Worm (Caenorhabditis elegans) whole organism, L4 larva: ENCODE data around the gene F21D9.11.

Source experiments
- Y105C5A.15 ChIP-seq: fragments of 200-800 bp; sonication (Bioruptor generic); IDR thresholded peaks from 2 replicates; pipeline ENCODE4 v1.3.6; 2022; ENCODE audit warnings: missing genetic modification characterization, missing compliant biosample characterization
- ceh-32 ChIP-seq: sonication (generic microtip); optimal IDR thresholded peaks from 2 replicates; lab custom pipeline; 2016; ENCODE audit warnings: mild to moderate bottlenecking, missing genetic modification characterization, missing compliant biosample characterization; ENCODE audit not compliant: poor library complexity
- cey-2 ChIP-seq: sonication (generic microtip); optimal IDR thresholded peaks from 3 replicates; lab custom pipeline; 2017; ENCODE audit warnings: missing genetic modification characterization, mild to moderate bottlenecking, missing compliant biosample characterization, antibody characterized with exemption, borderline replicate concordance; ENCODE audit not compliant: insufficient read depth
- dmd-9 ChIP-seq: fragments of 200-800 bp; sonication (Bioruptor generic); IDR thresholded peaks from 2 replicates; pipeline ENCODE4 v1.3.6; 2022; ENCODE audit warnings: missing genetic modification reagents, missing genetic modification characterization, missing compliant biosample characterization
- nhr-10 ChIP-seq: fragments of 150-350 bp; optimal IDR thresholded peaks from 2 replicates; lab custom pipeline; 2014; ENCODE audit warnings: missing biosample characterization, missing genetic modification characterization
- nhr-41 ChIP-seq: fragments of 200-800 bp; sonication (Bioruptor generic); IDR thresholded peaks from 2 replicates; pipeline ENCODE4 v1.3.6; 2022; ENCODE audit warnings: missing genetic modification reagents, missing genetic modification characterization, missing compliant biosample characterization
- pqm-1 ChIP-seq: sonication (generic microtip); optimal IDR thresholded peaks from 2 replicates; lab custom pipeline; 2017; ENCODE audit warnings: missing biosample characterization, missing genetic modification characterization
- sdz-12 ChIP-seq: fragments of 200-800 bp; sonication (Bioruptor generic); optimal IDR thresholded peaks from 2 replicates; lab custom pipeline; 2018; ENCODE audit warnings: mild to moderate bottlenecking, missing genetic modification characterization, missing compliant biosample characterization
- skn-1 ChIP-seq: fragments of 150-350 bp; optimal IDR thresholded peaks from 2 replicates; lab custom pipeline; 2014; ENCODE audit warnings: missing biosample characterization, missing genetic modification characterization
- unc-39 ChIP-seq: sonication (generic microtip); optimal IDR thresholded peaks from 2 replicates; lab custom pipeline; 2017; ENCODE audit warnings: missing biosample characterization, missing genetic modification characterization
- unc-62 ChIP-seq, 3 experiments: fragments of 150-350 bp in 1 of 3; sonication (generic microtip); optimal IDR thresholded peaks in 2 of 3; peaks in 1 of 3; 1 replicate in 1 of 3; 2 replicates in 2 of 3; lab custom pipeline; 2014 to 2017; ENCODE audit warnings: missing biosample characterization in 3 of 3, missing genetic modification characterization in 3 of 3, missing genetic modification reagents in 3 of 3, missing genotype in 1 of 3
- ztf-11 ChIP-seq: fragments of 150-350 bp; optimal IDR thresholded peaks from 2 replicates; lab custom pipeline; 2014; ENCODE audit warnings: missing biosample characterization, missing genetic modification characterization

ce11 chrV:19205450-19205849 lies 46.5 kb upstream of the F21D9.11 start:
- TF ChIP-seq unc-39 (tag; lab: Kevin White, UChicago) (no peak), sdz-12 (GFP tag; lab: Kevin White, UChicago) (no peak), nhr-41 (no peak), ztf-11 (tag; lab: Kevin White, UChicago) (no peak), pqm-1 (tag; lab: Kevin White, UChicago) (peak; percentile 22), cey-2 (no peak), ceh-32 (tag; lab: Kevin White, UChicago) (no peak), nhr-10 (tag; lab: Kevin White, UChicago) (no peak), dmd-9 (no peak), unc-62 (GFP tag; optimal IDR thresholded peaks at IDR 0.05 in 1 of 2; lab: Kevin White, UChicago) (no peak), unc-62 (tag; optimal IDR thresholded peaks at IDR 0.05; lab: Kevin White, UChicago) (no peak), Y105C5A.15 (GFP tag; lab: Robert Waterston, UW) (no peak), skn-1 (tag; lab: Kevin White, UChicago) (no peak)
